Fruit fly (Drosophila melanogaster) whole organism, pupa: ENCODE results near the gene Inx3.

Experiments used
- CG10348 ChIP-seq: fragments of 200-800 bp; sonication (Bioruptor generic); IDR thresholded peaks from 2 replicates; pipeline ENCODE4 v1.3.6; 2022; ENCODE audit warnings: missing biosample characterization, missing genetic modification characterization
- CG13204 ChIP-seq: fragments of 200-800 bp; sonication (Bioruptor generic); optimal IDR thresholded peaks from 2 replicates; lab custom pipeline; 2018; ENCODE audit warnings: missing biosample characterization, mild to moderate bottlenecking, missing genetic modification characterization, moderate library complexity
- CG15710 ChIP-seq: fragments of 200-800 bp; sonication (Bioruptor generic); optimal IDR thresholded peaks from 2 replicates; lab custom pipeline; 2018; ENCODE audit warnings: missing biosample characterization, mild to moderate bottlenecking, missing genetic modification characterization, moderate library complexity
- CG8159 ChIP-seq: fragments of 200-800 bp; sonication (Bioruptor generic); optimal IDR thresholded peaks from 3 replicates; lab custom pipeline; 2018; ENCODE audit warnings: missing biosample characterization, mild to moderate bottlenecking, missing genetic modification characterization, moderate library complexity

DNA sequence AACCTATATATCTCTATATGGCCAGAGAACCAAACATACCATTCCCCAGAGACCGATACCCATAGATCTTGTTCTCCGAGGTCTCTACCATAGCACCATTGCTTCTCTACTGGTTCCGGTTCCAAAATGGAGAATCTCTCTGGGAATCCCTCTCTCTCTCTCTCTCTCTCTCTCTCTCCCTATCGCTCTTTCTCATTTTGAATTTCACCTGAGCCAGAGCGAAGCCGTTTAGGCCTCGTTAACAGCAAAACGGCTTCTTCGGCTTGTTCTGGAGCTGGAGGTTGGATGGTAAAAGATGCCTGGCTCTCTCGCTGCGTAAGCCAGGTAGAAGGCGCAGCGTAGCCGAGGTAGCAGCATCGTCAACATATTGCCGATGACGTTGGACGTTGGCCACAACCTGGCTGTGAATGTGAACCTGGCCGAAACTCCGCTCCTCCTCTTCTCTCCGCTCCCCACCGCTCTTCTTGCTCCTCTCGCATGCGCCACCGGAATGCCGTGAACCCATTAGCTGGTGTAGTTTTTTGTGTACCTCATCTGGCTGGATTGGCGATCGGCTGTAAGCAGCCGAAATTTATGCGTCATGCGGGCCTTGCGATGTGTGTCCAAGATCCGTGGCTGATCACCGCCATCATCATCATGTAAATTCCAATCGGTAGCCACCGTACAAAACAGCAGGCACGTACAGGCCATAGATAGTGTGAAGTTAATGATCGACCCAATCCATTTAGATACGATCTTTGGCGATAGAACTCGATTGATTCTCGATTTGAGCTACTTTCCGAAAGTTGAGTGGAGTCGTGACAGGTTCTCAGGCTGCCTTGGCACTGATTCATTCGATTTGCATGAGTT, 2.2 kb upstream of the Inx3 start:
- TF ChIP-seq CG10348 (GFP tag; lab: Robert Waterston, UW) = no peak
- no peak for TF ChIP-seq CG8159
- TF ChIP-seq CG15710 = no peak
- TF ChIP-seq CG13204 = peak; percentile 24
